Worm (Caenorhabditis elegans) whole organism, L3 larva: ENCODE results near the gene Y43F8B.9.

Experiments used
- aly-2 ChIP-seq: fragments of 150-350 bp; optimal IDR thresholded peaks from 2 replicates; lab custom pipeline; 2014; ENCODE audit warnings: missing biosample characterization, missing genetic modification characterization
- ama-1 ChIP-seq: fragments of 150-350 bp; optimal IDR thresholded peaks from 2 replicates; lab custom pipeline; 2018
- ceh-9 ChIP-seq: sonication (generic microtip); optimal IDR thresholded peaks from 2 replicates; lab custom pipeline; 2018; ENCODE audit warnings: missing biosample characterization, missing genetic modification characterization
- egl-5 ChIP-seq: fragments of 150-350 bp; optimal IDR thresholded peaks from 2 replicates; lab custom pipeline; 2017; ENCODE audit warnings: missing biosample characterization, missing genetic modification reagents, missing genetic modification characterization, inconsistent platforms
- elt-3 ChIP-seq, 3 experiments: fragments of 150-350 bp in 1 of 3; sonication (generic microtip) in 2 of 3; optimal IDR thresholded peaks; 2 replicates in 2 of 3; 4 replicates in 1 of 3; lab custom pipeline; 2014 to 2017; ENCODE audit warnings: missing biosample characterization in 3 of 3, missing genetic modification characterization in 3 of 3
- hmg-11 ChIP-seq: sonication (generic microtip); optimal IDR thresholded peaks from 2 replicates; lab custom pipeline; 2016; ENCODE audit warnings: missing genetic modification characterization, missing compliant biosample characterization
- lin-39 ChIP-seq: fragments of 150-350 bp; optimal IDR thresholded peaks from 2 replicates; lab custom pipeline; 2018; ENCODE audit warnings: missing biosample characterization, missing genetic modification reagents, missing genetic modification characterization
- nhr-11 ChIP-seq: fragments of 150-350 bp; optimal IDR thresholded peaks from 2 replicates; lab custom pipeline; 2014; ENCODE audit warnings: missing biosample characterization, missing genetic modification characterization
- nhr-237 ChIP-seq: fragments of 150-350 bp; optimal IDR thresholded peaks from 2 replicates; lab custom pipeline; 2014; ENCODE audit warnings: missing biosample characterization, missing genetic modification characterization
- pha-4 ChIP-seq: fragments of 150-350 bp; optimal IDR thresholded peaks from 2 replicates; lab custom pipeline; 2014; ENCODE audit warnings: missing biosample characterization, missing genetic modification reagents, missing genetic modification characterization
- skn-1 ChIP-seq: fragments of 150-350 bp; optimal IDR thresholded peaks from 2 replicates; lab custom pipeline; 2014; ENCODE audit warnings: missing biosample characterization, missing genetic modification characterization
- unc-62 ChIP-seq: fragments of 150-350 bp; sonication (generic microtip); optimal IDR thresholded peaks from 4 replicates; lab custom pipeline; 2014; ENCODE audit warnings: missing biosample characterization, missing genetic modification reagents, missing genetic modification characterization

- TF ChIP-seq ama-1 (lab: Kevin White, UChicago) (peak; percentile 94), nhr-11 (tag; lab: Kevin White, UChicago) (no peak), skn-1 (tag; lab: Kevin White, UChicago) (no peak), ceh-9 (tag; lab: Kevin White, UChicago) (no peak), aly-2 (no peak), unc-62 (GFP tag; lab: Kevin White, UChicago) (no peak), nhr-237 (tag; lab: Kevin White, UChicago) (no peak), hmg-11 (no peak), egl-5 (tag; lab: Kevin White, UChicago) (no peak), lin-39 (tag; lab: Kevin White, UChicago) (no peak), elt-3 (tag; optimal IDR thresholded peaks at IDR 0.05; lab: Kevin White, UChicago) (no peak), pha-4 (no peak)
Observed at ce11 chrV:19520597-19521322, 42.8 kb downstream of the Y43F8B.9 start.
